Fruit fly (Drosophila melanogaster) S2 (cell line): ENCODE data around the gene CG9988.

Source experiments
- CG8478 ChIP-seq: fragments of >200 bp; optimal IDR thresholded peaks from 2 replicates; lab custom pipeline; 2018
- CTCF ChIP-seq, 2 experiments: fragments of >200 bp; optimal IDR thresholded peaks; 2 replicates each; lab custom pipeline; 2018

The CG9988 gene

DNA sequence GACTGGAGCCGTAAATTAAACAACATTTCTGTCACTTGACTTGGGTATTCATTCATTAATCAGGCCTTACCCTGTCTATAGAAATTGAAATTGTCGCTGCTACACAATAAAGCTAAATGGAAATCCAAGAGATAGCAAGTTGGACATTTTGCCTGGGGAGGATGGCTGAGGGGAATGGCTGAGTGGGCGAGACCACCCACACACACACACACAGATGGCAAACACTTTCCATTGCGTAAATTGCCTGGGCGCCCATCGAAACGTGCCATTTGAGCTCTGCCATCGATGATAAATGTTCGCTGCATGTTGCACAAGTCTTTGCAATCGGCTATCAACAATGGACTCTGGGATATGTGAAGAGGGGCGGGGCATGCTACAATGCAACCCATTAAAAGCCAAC lies 8.9 kb upstream of the CG9988 start:
- no peak for TF ChIP-seq CTCF (optimal IDR thresholded peaks at IDR 0.05; lab: Kevin White, UChicago)
- TF ChIP-seq CG8478 (lab: Kevin White, UChicago) = no peak

DNA sequence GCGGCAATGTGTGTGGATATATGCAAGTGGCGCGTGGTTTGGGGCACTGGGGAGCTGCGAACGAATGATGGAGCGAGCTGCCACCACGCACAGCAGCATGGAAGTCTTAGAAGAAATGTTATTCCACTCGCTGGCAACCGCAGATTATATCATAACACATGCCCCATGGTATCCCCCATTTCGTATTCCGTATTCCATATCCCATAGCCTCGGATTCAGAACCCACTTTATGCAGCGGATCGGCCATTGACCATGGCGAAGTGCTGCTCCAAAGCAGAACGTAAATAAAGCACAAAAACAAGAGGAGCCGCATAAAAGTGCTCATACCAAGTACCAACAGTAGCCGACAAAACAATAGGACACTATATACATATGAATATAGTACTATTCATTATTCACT lies 7.5 kb upstream of the CG9988 start:
- TF ChIP-seq CG8478 (lab: Kevin White, UChicago) = no peak
- TF ChIP-seq CTCF (optimal IDR thresholded peaks at IDR 0.05; lab: Kevin White, UChicago) = no peak

DNA sequence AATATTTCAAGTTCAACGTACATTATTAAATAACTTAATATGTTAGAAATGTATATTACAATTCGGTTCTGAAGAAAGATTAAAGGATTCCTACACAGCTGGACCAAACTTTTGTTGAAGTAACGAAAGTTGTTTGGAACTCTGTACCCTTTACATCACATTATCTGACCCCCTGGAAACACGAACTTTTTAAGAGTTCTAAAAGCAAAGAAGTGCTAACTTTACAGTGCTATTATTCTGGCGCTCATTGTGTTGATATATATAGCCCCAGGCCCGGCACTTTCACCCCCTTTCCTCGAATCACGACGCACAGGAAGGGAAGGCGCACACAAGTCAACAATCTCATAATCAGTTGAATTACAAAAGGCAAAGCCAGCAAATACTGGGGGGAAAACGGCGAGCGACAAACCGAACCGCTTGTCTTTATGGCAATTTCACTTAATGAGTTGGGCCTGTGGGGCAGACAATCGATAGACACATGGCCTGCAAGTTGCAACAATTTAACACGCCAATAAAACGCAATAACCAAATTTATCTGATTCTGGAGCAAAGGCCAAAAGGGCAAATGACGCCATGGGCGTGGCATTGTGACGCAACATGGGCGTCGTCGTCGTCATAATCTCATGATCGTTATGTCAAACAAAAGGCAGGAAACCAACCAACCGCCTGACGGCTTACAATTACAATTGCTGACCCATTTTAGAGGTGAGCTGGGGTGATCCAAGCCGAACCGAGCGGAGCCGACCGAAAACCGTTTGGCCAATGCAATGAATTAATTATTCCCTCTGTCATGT lies 6.8 kb upstream of the CG9988 start:
- no peak for TF ChIP-seq CG8478 (lab: Kevin White, UChicago)
- TF ChIP-seq CTCF (optimal IDR thresholded peaks at IDR 0.05; lab: Kevin White, UChicago) = no peak

DNA sequence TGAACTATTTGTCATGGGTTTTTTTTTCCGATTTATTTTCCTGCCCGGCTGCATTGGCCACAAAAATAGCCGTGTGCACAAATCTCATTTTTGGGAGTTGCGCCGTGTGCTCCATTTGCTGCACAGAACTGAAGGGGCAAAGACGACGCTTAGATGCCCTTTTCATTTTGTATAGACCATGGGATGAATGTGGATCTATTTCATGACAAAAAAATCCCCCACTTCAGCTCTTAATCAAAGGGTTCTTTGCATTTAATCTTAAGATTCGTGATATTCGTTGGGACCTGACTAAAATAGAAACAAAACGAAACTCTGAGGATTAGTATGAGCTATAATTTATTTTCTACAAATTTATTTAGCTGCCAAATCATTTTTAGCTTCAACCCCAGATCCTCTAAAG lies 6.1 kb upstream of the CG9988 start:
- no peak for TF ChIP-seq CTCF (optimal IDR thresholded peaks at IDR 0.05; lab: Kevin White, UChicago)
- no peak for TF ChIP-seq CG8478 (lab: Kevin White, UChicago)

DNA sequence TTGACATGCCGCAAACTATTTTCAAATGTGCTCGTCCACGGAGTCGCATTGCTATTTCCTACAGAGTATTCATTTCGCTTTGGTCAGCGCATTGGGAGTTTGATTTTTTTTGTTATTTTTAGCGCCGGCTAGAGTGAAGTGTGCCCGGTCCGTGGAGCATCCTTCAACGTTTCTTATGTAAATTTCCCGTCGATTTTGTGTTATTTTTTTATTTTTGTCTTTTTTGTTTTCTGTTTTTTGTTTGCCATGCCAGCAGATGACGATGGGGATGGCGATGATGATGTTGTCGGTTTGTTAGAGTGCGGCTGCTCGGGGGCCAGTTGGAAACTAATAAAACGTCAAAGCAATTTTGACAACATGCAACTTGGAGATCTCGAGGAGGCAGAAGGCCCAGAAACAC lies 5.3 kb upstream of the CG9988 start:
- TF ChIP-seq CG8478 (lab: Kevin White, UChicago) (no peak), CTCF (optimal IDR thresholded peaks at IDR 0.05; lab: Kevin White, UChicago) (no peak)

DNA sequence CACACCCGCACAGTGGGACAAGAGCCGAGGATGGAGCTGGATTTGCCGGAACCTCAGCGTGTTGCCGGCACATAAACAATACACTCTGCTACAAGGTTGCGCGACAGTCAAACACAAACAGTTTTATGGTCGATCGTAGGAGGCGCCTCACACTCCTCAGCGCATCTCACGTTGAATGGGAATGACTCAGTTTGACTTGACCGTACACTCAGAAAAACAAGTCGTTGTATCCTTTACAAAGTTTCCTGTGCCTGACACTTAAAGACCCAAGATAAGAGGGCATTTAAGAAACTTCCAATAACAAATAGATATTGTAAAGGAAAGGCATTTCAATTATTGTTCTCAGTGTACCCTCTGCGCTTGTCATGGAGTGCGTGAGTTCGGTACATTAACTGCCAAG lies 4.5 kb upstream of the CG9988 start:
- TF ChIP-seq CG8478 (lab: Kevin White, UChicago) (no peak), CTCF (optimal IDR thresholded peaks at IDR 0.05; lab: Kevin White, UChicago) (no peak)

DNA sequence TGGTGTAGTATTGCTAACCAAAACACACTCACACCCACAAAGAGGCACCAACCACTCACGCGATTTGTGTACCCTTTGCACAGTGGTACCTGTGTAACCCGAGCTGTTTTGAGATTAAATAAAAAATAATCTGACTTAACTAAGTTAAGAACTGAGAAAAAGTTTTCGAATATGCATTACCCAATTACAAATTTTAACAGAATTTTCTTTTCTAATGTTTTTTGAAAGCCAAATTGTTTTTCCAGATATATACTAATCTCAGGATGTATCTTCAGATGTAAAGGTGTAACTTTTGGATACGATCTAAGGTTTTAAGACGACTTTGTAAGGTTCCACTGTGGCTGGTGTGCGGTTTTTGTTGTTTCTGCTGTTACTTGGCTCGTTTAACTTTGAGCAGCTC lies 2.5 kb upstream of the CG9988 start:
- TF ChIP-seq CG8478 (lab: Kevin White, UChicago) (no peak), CTCF (optimal IDR thresholded peaks at IDR 0.05; lab: Kevin White, UChicago) (no peak)

DNA sequence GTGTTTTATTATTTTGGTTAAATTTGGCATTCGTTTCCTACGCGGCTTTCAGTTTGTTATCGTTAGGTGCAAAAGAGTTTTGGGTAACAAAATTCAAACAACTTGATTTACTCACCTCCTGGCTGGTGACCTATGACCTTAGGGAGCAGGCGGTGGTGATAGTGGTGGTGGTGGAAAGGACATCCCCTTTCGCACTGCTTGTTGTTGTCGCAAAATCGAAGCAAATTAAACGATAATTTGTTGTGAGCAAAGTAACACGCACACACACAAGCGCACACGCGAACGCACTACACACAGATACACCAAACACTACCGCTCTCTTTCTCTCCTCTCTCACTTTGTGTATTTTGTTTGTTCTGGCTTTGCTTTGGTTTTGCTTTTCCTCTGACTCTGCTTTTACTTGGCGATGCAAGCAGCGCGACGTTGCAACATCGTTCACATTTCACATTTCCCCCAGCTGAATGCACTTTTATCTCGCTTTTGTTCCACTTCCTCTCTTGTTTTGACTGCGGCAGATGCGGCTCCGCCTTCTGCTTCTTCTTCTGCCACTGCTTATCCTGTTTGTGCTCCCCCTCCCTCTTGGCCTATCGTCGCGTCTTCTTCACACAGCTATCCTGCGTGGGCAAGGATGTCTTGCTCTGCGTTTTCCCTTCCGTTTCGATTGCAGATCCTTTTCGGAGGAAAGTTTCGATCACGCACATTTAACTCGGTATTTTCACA lies 1.8 kb upstream of the CG9988 start:
- no peak for TF ChIP-seq CTCF (optimal IDR thresholded peaks at IDR 0.05; lab: Kevin White, UChicago)
- no peak for TF ChIP-seq CG8478 (lab: Kevin White, UChicago)

DNA sequence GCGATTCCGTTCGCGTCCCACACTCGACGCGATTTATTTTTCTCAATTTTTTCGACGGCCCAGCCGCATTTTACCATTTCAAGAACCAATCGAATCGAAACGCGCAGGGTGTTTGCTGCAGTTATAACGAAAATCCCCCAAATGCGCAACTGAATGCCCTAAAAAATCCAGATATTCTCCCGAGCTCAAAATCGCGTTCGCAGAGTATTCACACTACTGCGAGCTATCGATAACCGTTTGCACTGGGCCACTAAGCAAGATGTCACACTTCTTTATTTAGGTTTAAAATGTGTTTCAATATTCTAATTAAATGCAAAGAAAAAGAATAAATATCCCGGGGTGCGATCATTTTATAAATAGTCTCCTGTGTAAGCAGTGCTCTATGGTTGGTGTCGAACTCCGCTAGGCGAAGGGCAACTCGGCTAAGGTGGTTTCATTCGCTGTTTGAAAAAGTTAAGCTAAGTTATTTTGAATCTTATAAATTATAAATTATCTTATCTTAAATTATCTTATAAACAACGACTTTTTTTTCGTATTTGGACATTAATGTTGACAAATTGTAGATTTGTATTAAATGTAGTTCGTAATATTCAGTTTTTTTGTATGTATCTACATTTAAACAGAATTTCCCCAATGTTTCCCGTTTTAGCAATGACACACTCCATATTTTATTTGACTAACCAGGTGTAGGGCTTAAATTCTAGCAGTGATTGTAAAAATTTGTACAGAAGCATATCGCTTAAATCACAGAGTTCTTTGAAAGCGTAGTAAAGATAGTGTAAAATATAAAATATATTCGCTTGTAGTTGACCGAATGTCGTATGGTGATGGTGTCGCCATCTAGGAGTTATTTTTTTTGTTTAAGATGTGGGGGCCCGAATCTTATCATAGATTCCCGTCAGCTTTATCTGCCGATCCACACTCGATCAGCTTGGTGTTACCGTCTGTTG lies 955 bp upstream of the CG9988 start, which contains the start of gene CG10011:
Gene CG10011, minus strand, starts transcription at position 119 of the 950 bp plus-strand sequence.
- peak; percentile 88 to 90 for TF ChIP-seq CTCF (optimal IDR thresholded peaks at IDR 0.05; lab: Kevin White, UChicago)
- no peak for TF ChIP-seq CG8478 (lab: Kevin White, UChicago)

DNA sequence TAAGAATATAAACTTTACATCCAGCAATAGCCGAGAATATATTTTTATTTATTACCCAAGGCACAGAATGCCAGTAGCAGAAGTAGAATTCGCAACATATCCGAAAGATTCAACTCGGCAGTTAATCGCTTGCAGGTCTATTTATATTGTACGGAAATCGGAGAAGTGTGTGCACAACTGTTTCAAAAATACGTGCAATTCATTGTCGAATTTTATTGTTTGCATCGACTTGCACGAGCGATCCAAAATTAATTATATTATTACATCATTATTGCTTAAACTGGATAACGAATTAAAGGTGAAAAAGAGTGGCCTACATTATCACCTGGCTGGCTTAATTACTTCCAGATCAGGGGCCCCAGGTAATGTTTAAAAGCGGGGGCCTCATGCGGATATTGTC lies 6.6 kb downstream of the CG9988 start, which contains the start of gene CG14062:
Gene CG14062, minus strand, starts transcription at position 101 of the 400 bp plus-strand sequence.
- TF ChIP-seq CG8478 (lab: Kevin White, UChicago) (no peak), CTCF (optimal IDR thresholded peaks at IDR 0.05; lab: Kevin White, UChicago) (no peak)

DNA sequence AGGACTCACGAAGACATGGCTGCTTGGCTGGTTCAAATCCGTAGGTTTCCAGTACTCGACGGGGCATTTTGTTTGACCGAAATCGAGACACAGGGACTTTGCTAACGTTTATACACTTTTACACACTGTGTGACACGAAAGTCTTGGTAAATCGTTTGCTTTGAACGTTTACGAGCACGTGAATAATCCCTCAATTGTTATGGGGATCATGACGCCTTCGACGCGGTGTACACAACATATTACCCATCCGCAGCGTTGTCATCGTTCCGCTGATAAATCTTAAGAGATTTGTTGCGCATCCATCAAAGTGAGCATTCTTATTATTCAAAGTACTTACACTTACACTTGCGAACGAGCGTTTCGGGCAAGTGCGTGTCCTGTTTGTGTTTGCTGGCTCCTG lies 14.2 kb downstream of the CG9988 start, which contains the start of gene CG31050:
Gene CG31050, minus strand, starts transcription at position 101 of the 400 bp plus-strand sequence.
- TF ChIP-seq CTCF (optimal IDR thresholded peaks at IDR 0.05; lab: Kevin White, UChicago) (no peak), CG8478 (lab: Kevin White, UChicago) (no peak)

DNA sequence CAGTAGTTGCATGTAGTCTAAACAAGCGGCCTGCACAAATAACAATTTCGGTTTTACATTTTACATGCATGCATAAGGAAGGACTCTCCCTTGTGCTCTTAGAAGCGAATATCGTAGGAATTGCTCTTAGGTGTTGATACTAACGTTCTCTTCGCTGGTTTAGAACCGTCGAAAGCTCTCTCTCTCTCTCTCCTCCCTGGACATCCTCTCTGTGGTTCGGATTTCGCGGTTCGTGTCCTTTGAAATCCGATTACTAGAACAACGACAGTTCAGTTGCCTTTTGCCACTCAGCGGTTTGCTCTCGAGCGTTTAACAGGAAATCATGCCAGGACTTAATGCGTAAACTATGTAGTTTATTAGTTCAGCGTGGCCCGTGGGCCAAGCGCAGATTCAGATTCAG lies 18.4 kb downstream of the CG9988 start:
- TF ChIP-seq CG8478 (lab: Kevin White, UChicago) (no peak), CTCF (optimal IDR thresholded peaks at IDR 0.05; lab: Kevin White, UChicago) (no peak)

DNA sequence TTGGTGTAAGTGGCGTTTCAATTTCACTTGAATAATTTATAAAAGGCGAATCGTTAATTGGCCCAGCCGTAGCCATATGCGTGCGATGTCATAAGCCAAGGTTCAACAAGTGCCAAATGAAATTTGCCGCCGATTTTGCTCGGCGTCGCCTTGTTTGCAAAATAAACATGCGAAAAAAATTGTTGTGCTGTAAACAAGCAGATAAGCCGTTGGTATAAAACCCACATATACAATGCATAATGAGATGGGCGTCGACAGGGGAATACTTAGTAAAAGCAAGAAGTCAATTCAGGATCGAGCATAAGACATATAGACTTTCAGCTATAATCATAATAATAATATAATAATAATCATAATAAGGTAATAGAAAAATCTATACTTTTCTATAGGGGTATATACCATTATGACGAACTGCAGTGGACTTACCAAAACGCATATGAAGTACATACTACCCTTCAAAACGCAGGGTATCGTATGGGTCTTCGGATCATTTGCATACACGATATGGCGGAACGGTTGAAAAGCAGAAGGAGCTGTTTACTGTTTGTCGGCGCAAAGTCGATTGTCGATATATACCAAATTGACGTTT lies 20.0 kb downstream of the CG9988 start:
- no peak for TF ChIP-seq CG8478 (lab: Kevin White, UChicago)

DNA sequence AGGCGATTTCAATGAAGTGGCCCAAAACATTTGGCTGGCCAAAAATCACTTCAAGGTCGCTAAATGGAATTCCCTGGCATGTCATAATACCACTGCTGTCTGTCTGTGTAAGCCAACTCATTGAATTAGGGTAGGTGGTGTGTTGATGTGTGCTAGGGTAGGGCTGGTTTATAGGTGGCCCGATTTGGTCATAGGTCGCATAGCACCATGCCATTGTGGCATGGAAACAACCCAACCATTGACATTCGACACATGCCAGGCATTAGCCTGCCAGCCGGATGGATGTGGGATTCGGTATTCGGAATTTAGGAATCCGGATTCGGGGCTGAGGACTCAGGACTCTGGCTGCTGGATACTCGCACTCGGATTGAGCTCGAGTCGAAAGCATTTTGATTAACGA lies 26.7 kb downstream of the CG9988 start:
- no peak for TF ChIP-seq CTCF (optimal IDR thresholded peaks at IDR 0.05; lab: Kevin White, UChicago)
- TF ChIP-seq CG8478 (lab: Kevin White, UChicago) = no peak
